Fruit fly (Drosophila melanogaster): Measurements from ENCODE around the gene CG6126.
"Not testable (repeated sequence)": the region's sequence is repeated elsewhere in the genome, so short reads cannot be mapped to it uniquely, and the experiment has no call there.

The CG6126 gene

dm6 chr3R:16200497-16201019 lies 2.3 kb downstream of the CG6126 start:
- TF ChIP-seq CTCF (optimal IDR thresholded peaks at IDR 0.05) (no peak), CG8478 (optimal IDR thresholded peaks at IDR 0.05) (no peak)

- TF ChIP-seq CG8478 (optimal IDR thresholded peaks at IDR 0.05) (no peak), CTCF (optimal IDR thresholded peaks at IDR 0.05) (no peak)
Observed at dm6 chr3R:16190782-16191181, 12.1 kb downstream of the CG6126 start.

- TF ChIP-seq CG8478 (optimal IDR thresholded peaks at IDR 0.05) = no peak
- TF ChIP-seq CTCF (optimal IDR thresholded peaks at IDR 0.05) = no peak
Observed at dm6 chr3R:16190183-16190763, 12.6 kb downstream of the CG6126 start.

- TF ChIP-seq CG8478, CTCF (optimal IDR thresholded peaks at IDR 0.05): not testable (repeated sequence)
Observed at dm6 chr3R:16189464-16189863, 13.4 kb downstream of the CG6126 start, which contains the start of gene Bin1. TSS of gene Bin1 (minus strand) at chr3R:16189564.

- TF ChIP-seq CTCF (optimal IDR thresholded peaks at IDR 0.05) (no peak), CG8478 (optimal IDR thresholded peaks at IDR 0.05) (no peak)
Observed at dm6 chr3R:16187737-16188136, 15.1 kb downstream of the CG6126 start.

- no peak for TF ChIP-seq CG8478 (optimal IDR thresholded peaks at IDR 0.05)
- peak; percentile 8 to 42 for TF ChIP-seq CTCF (optimal IDR thresholded peaks at IDR 0.05)
Observed at dm6 chr3R:16186791-16187681, 15.8 kb downstream of the CG6126 start, which contains the start of gene sra. TSS of gene sra (plus strand) at chr3R:16186999.

dm6 chr3R:16182269-16182875 lies 20.5 kb downstream of the CG6126 start:
- no peak for TF ChIP-seq CTCF (optimal IDR thresholded peaks at IDR 0.05)
- no peak for TF ChIP-seq CG8478 (optimal IDR thresholded peaks at IDR 0.05)

dm6 chr3R:16180476-16181070 lies 22.3 kb downstream of the CG6126 start, which contains the start of gene CG8927:
TSS of gene CG8927 (plus strand) at chr3R:16181020.
- peak in 1 of 2 experiments; percentile 5 for TF ChIP-seq CTCF (optimal IDR thresholded peaks at IDR 0.05)
- no peak for TF ChIP-seq CG8478 (optimal IDR thresholded peaks at IDR 0.05)

dm6 chr3R:16176526-16176925 lies 26.4 kb downstream of the CG6126 start:
- TF ChIP-seq CTCF (optimal IDR thresholded peaks at IDR 0.05) = no peak
- TF ChIP-seq CG8478 (optimal IDR thresholded peaks at IDR 0.05) = no peak

dm6 chr3R:16173500-16173899 lies 29.4 kb downstream of the CG6126 start:
- no peak for TF ChIP-seq CTCF (optimal IDR thresholded peaks at IDR 0.05)

- no peak for TF ChIP-seq CG8478 (optimal IDR thresholded peaks at IDR 0.05)
- TF ChIP-seq CTCF (optimal IDR thresholded peaks at IDR 0.05) = no peak
Observed at dm6 chr3R:16171747-16172146, 31.1 kb downstream of the CG6126 start, which contains the start of gene CG8925. TSS of gene CG8925 (plus strand) at chr3R:16171991.

- TF ChIP-seq CTCF (optimal IDR thresholded peaks at IDR 0.05) = no peak
- no peak for TF ChIP-seq CG8478 (optimal IDR thresholded peaks at IDR 0.05)
Observed at dm6 chr3R:16168088-16168487, 34.8 kb downstream of the CG6126 start.

dm6 chr3R:16157564-16158242 lies 45.2 kb downstream of the CG6126 start:
- TF ChIP-seq CG8478 (optimal IDR thresholded peaks at IDR 0.05) = no peak
- TF ChIP-seq CTCF (optimal IDR thresholded peaks at IDR 0.05) = no peak

dm6 chr3R:16156032-16156431 lies 46.9 kb downstream of the CG6126 start:
- TF ChIP-seq CTCF (optimal IDR thresholded peaks at IDR 0.05) (no peak), CG8478 (optimal IDR thresholded peaks at IDR 0.05) (no peak)

Measured in S2 (cell line).